Worm (Caenorhabditis elegans) whole organism, mixed stage, embryonic: Measurements from ENCODE around the gene C40H1.7.

Source experiments
- blmp-1 ChIP-seq: fragments of 150-350 bp; optimal IDR thresholded peaks from 2 replicates; lab custom pipeline; 2014; ENCODE audit warnings: missing biosample characterization, missing genetic modification characterization
- ceh-43 ChIP-seq: fragments of 200-800 bp; sonication (Bioruptor generic); optimal IDR thresholded peaks from 2 replicates; lab custom pipeline; 2018; ENCODE audit warnings: mild to moderate bottlenecking, missing genetic modification characterization, moderate library complexity, missing compliant biosample characterization
- ces-1 ChIP-seq: fragments of 150-350 bp; optimal IDR thresholded peaks from 2 replicates; lab custom pipeline; 2014; ENCODE audit warnings: missing biosample characterization, missing genetic modification reagents, missing genetic modification characterization
- elt-1 ChIP-seq: sonication (generic microtip); optimal IDR thresholded peaks from 2 replicates; lab custom pipeline; 2017; ENCODE audit warnings: missing genetic modification characterization, mild to moderate bottlenecking, missing compliant biosample characterization, antibody characterized with exemption, moderate library complexity, borderline replicate concordance; ENCODE audit not compliant: insufficient read depth
- lin-13 ChIP-seq: fragments of 150-350 bp; optimal IDR thresholded peaks from 2 replicates; lab custom pipeline; 2014; ENCODE audit warnings: missing biosample characterization, missing genetic modification characterization
- mep-1 ChIP-seq: fragments of 150-350 bp; optimal IDR thresholded peaks from 2 replicates; lab custom pipeline; 2017; ENCODE audit warnings: missing biosample characterization, missing genetic modification reagents, missing genetic modification characterization, inconsistent platforms
- nhr-12 ChIP-seq: fragments of 150-350 bp; optimal IDR thresholded peaks from 2 replicates; lab custom pipeline; 2014; ENCODE audit warnings: missing biosample characterization, missing genetic modification characterization
- nhr-28 ChIP-seq: fragments of 150-350 bp; optimal IDR thresholded peaks from 2 replicates; lab custom pipeline; 2014; ENCODE audit warnings: missing biosample characterization, missing genetic modification characterization
- nhr-76 ChIP-seq: sonication (generic microtip); optimal IDR thresholded peaks from 2 replicates; lab custom pipeline; 2017; ENCODE audit warnings: missing biosample characterization, missing genetic modification characterization
- pha-4 ChIP-seq: fragments of 150-350 bp; optimal IDR thresholded peaks from 2 replicates; lab custom pipeline; 2018; ENCODE audit warnings: missing biosample characterization, missing genetic modification reagents, missing genetic modification characterization

ce11 chrIII:9340025-9340424 lies 15.2 kb downstream of the C40H1.7 start:
- no peak for TF ChIP-seq blmp-1
- TF ChIP-seq ces-1 (GFP tag; lab: Kevin White, UChicago) = no peak
- no peak for TF ChIP-seq mep-1 (tag; lab: Kevin White, UChicago)
- TF ChIP-seq pha-4 (tag; lab: Kevin White, UChicago) = no peak
- no peak for TF ChIP-seq nhr-28
- no peak for TF ChIP-seq lin-13
- TF ChIP-seq nhr-12 (tag; lab: Kevin White, UChicago) = no peak
- TF ChIP-seq elt-1 (tag; lab: Kevin White, UChicago) = no peak
- TF ChIP-seq nhr-76 (tag; lab: Kevin White, UChicago) = no peak
- TF ChIP-seq ceh-43 (GFP tag; lab: Kevin White, UChicago) = no peak
